Fruit fly (Drosophila melanogaster) whole organism, pupa: Measurements from ENCODE around the gene CG32320.
"Not testable (repeated sequence)": the region's sequence is repeated elsewhere in the genome, so short reads cannot be mapped to it uniquely, and the experiment has no call there.

Source experiments
- CG10348 ChIP-seq: fragments of 200-800 bp; sonication (Bioruptor generic); IDR thresholded peaks from 2 replicates; pipeline ENCODE4 v1.3.6; 2022; ENCODE audit warnings: missing biosample characterization, missing genetic modification characterization
- CG12605 ChIP-seq: fragments of 200-800 bp; sonication (Bioruptor generic); IDR thresholded peaks from 2 replicates; pipeline ENCODE4 v1.3.6; 2022; ENCODE audit warnings: missing biosample characterization, missing genetic modification characterization
- CG13204 ChIP-seq: fragments of 200-800 bp; sonication (Bioruptor generic); optimal IDR thresholded peaks from 2 replicates; lab custom pipeline; 2018; ENCODE audit warnings: missing biosample characterization, mild to moderate bottlenecking, missing genetic modification characterization, moderate library complexity
- CG14655 ChIP-seq: fragments of 200-800 bp; sonication (Bioruptor generic); optimal IDR thresholded peaks from 3 replicates; lab custom pipeline; 2017; ENCODE audit warnings: mild to moderate bottlenecking, missing biosample characterization, missing genetic modification reagents, missing genetic modification characterization
- CG15710 ChIP-seq: fragments of 200-800 bp; sonication (Bioruptor generic); optimal IDR thresholded peaks from 2 replicates; lab custom pipeline; 2018; ENCODE audit warnings: missing biosample characterization, mild to moderate bottlenecking, missing genetic modification characterization, moderate library complexity
- CG17806 ChIP-seq: fragments of 200-800 bp; sonication (Bioruptor generic); optimal IDR thresholded peaks from 2 replicates; lab custom pipeline; 2018; ENCODE audit warnings: missing biosample characterization, mild to moderate bottlenecking, missing genetic modification characterization, moderate library complexity
- CG32121 ChIP-seq: fragments of 200-800 bp; sonication (Bioruptor generic); IDR thresholded peaks from 2 replicates; pipeline ENCODE4 v1.3.6; 2022; ENCODE audit warnings: missing biosample characterization, missing genetic modification characterization
- CG34367 ChIP-seq: fragments of 200-800 bp; sonication (Bioruptor generic); optimal IDR thresholded peaks from 2 replicates; lab custom pipeline; 2018; ENCODE audit warnings: missing biosample characterization, mild to moderate bottlenecking, missing genetic modification characterization
- CG4496 ChIP-seq: fragments of 200-800 bp; sonication (Bioruptor generic); IDR thresholded peaks from 3 replicates; pipeline ENCODE4 v1.3.6; 2022; ENCODE audit warnings: missing biosample characterization, missing genetic modification characterization
- CG8159 ChIP-seq: fragments of 200-800 bp; sonication (Bioruptor generic); optimal IDR thresholded peaks from 3 replicates; lab custom pipeline; 2018; ENCODE audit warnings: missing biosample characterization, mild to moderate bottlenecking, missing genetic modification characterization, moderate library complexity
- CG8301 ChIP-seq: fragments of 200-800 bp; sonication (Bioruptor generic); optimal IDR thresholded peaks from 2 replicates; lab custom pipeline; 2018; ENCODE audit warnings: missing biosample characterization, mild to moderate bottlenecking, missing genetic modification characterization
- CG9948 ChIP-seq: fragments of 200-800 bp; sonication (Bioruptor generic); optimal IDR thresholded peaks from 2 replicates; lab custom pipeline; 2018; ENCODE audit warnings: missing biosample characterization, mild to moderate bottlenecking, missing genetic modification characterization, moderate library complexity
- D1 ChIP-seq: fragments of 200-800 bp; sonication (Bioruptor generic); optimal IDR thresholded peaks from 2 replicates; lab custom pipeline; 2018; ENCODE audit warnings: missing biosample characterization, mild to moderate bottlenecking, missing genetic modification characterization, moderate library complexity
- EcR ChIP-seq: fragments of 200-800 bp; sonication (Bioruptor generic); optimal IDR thresholded peaks from 3 replicates; lab custom pipeline; 2019; ENCODE audit warnings: missing biosample characterization, missing genetic modification characterization, mild to moderate bottlenecking, moderate library complexity, missing genetic modification reagents
- Ets98B ChIP-seq: fragments of 200-800 bp; sonication (Bioruptor generic); IDR thresholded peaks from 2 replicates; pipeline ENCODE4 v1.3.6; 2022; ENCODE audit warnings: missing biosample characterization, missing genetic modification characterization
- Pif1A ChIP-seq: fragments of 200-800 bp; sonication (Bioruptor generic); optimal IDR thresholded peaks from 3 replicates; lab custom pipeline; 2016; ENCODE audit warnings: missing biosample characterization, missing genetic modification characterization
- Pif1B ChIP-seq: fragments of 200-800 bp; sonication (Bioruptor generic); optimal IDR thresholded peaks from 3 replicates; lab custom pipeline; 2016; ENCODE audit warnings: missing biosample characterization, missing genetic modification characterization
- Snoo ChIP-seq: fragments of 200-800 bp; sonication (Bioruptor generic); optimal IDR thresholded peaks from 3 replicates; lab custom pipeline; 2017; ENCODE audit warnings: missing biosample characterization, mild to moderate bottlenecking, missing genetic modification characterization, inconsistent platforms
- fd96Ca ChIP-seq: fragments of 200-800 bp; sonication (Bioruptor generic); IDR thresholded peaks from 3 replicates; pipeline ENCODE4 v1.3.6; 2022; ENCODE audit warnings: missing biosample characterization, missing genetic modification characterization
- gl ChIP-seq: fragments of 200-800 bp; sonication (Bioruptor generic); optimal IDR thresholded peaks from 2 replicates; lab custom pipeline; 2018; ENCODE audit warnings: missing biosample characterization, mild to moderate bottlenecking, missing genetic modification characterization
- rn ChIP-seq: fragments of 200-800 bp; sonication (Bioruptor generic); IDR thresholded peaks from 2 replicates; pipeline ENCODE4 v1.3.6; 2022; ENCODE audit warnings: missing biosample characterization, missing genetic modification characterization

CG32320 gene

dm6 chr3L:1398286-1398685 is at the start of gene CG32320:
TSS of gene CG32320 (plus strand) at chr3L:1398586.
- TF ChIP-seq CG34367; CG15710 (tag; lab: Kevin White, UChicago); EcR (GFP tag; lab: Kevin White, UChicago): not testable (repeated sequence)

DNA sequence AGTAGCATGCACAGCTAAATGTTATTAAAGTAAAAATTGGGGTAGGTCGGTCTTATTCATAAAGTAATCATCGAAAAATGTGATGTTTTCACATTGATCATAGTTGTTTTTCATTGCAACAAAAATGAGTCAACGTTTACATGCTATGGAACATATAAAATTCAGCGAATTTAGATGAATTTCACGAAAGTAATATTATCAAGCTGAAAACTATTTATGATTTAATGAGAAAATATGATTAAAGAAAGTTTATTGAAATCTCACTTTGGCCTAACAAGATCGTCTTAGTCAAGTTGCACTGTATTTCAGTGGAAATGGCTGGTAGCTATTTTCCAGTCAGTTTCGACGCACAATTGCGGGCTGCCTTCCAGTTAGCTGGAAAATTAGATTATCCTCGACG is 49.5 kb upstream of the CG32320 start:
- no peak for TF ChIP-seq fd96Ca (GFP tag; lab: Robert Waterston, UW)

DNA sequence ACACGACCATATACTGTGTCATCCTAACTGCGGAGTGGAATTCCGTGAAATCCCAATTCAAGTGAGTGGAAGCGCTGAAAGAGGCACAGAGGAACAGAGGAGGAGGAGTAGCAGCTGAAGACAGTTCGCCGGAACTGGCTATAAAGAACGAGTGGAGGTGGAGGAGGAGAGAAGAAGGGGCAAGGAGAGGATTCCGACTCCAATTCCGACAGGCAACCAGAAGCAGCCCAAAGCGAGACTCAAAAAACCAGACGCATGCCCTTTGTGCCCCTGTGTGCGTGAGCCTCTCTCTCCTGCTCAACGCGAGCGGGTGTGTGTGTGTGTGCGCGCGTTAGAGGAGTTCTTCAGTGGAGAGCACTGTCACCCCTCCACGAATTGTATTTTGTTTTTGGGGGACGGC is 49.0 kb upstream of the CG32320 start:
- no peak for TF ChIP-seq CG10348
- TF ChIP-seq CG14655: no peak
- TF ChIP-seq CG13204: no peak
- no peak for TF ChIP-seq Snoo
- TF ChIP-seq fd96Ca (GFP tag; lab: Robert Waterston, UW): peak; percentile 26; the same call in 1 of the 3 replicates
- TF ChIP-seq Pif1B (GFP tag; lab: Kevin White, UChicago): no peak
- no peak for TF ChIP-seq CG8301
- no peak for TF ChIP-seq CG34367
- TF ChIP-seq CG32121 (GFP tag; lab: Robert Waterston, UW): no peak
- no peak for TF ChIP-seq Ets98B (GFP tag; lab: Robert Waterston, UW)
- no peak for TF ChIP-seq EcR (GFP tag; lab: Kevin White, UChicago)
- no peak for TF ChIP-seq CG12605 (GFP tag; lab: Robert Waterston, UW)
- TF ChIP-seq rn (GFP tag; lab: Robert Waterston, UW): no peak
- TF ChIP-seq CG4496 (GFP tag; lab: Robert Waterston, UW): 0 out of 3 replicates have a peak, but pooled peaks have one; percentile 7

dm6 chr3L:1349942-1350923 is 48.2 kb upstream of the CG32320 start:
- TF ChIP-seq Pif1A (GFP tag; lab: Kevin White, UChicago) (peak; percentile 36), rn (GFP tag; lab: Robert Waterston, UW) (no peak), EcR (GFP tag; lab: Kevin White, UChicago) (no peak), CG10348 (no peak), gl (tag; lab: Kevin White, UChicago) (no peak), CG9948 (no peak), CG15710 (tag; lab: Kevin White, UChicago) (peak; percentile 24), Ets98B (GFP tag; lab: Robert Waterston, UW) (peak; percentile 40; the same call in 1 of the 2 replicates), CG13204 (no peak), CG32121 (GFP tag; lab: Robert Waterston, UW) (no peak), CG4496 (GFP tag; lab: Robert Waterston, UW) (no peak), CG14655 (no peak), Pif1B (GFP tag; lab: Kevin White, UChicago) (no peak), CG17806 (tag; lab: Kevin White, UChicago) (peak; percentile 4), CG34367 (no peak), Snoo (peak; percentile 28), CG8159 (peak; percentile 41)

- TF ChIP-seq CG12605 (GFP tag; lab: Robert Waterston, UW): no peak
- TF ChIP-seq CG10348: no peak
- no peak for TF ChIP-seq CG13204
- TF ChIP-seq Snoo: no peak
- TF ChIP-seq fd96Ca (GFP tag; lab: Robert Waterston, UW): no peak
- TF ChIP-seq CG4496 (GFP tag; lab: Robert Waterston, UW): no peak
- TF ChIP-seq CG8159: no peak
- TF ChIP-seq EcR (GFP tag; lab: Kevin White, UChicago): no peak
- no peak for TF ChIP-seq CG9948
- TF ChIP-seq D1: no peak
- TF ChIP-seq CG34367: no peak
- TF ChIP-seq Pif1B (GFP tag; lab: Kevin White, UChicago): no peak
- TF ChIP-seq Ets98B (GFP tag; lab: Robert Waterston, UW): no peak
- TF ChIP-seq CG17806 (tag; lab: Kevin White, UChicago): no peak
- TF ChIP-seq CG8301: no peak
- TF ChIP-seq CG15710 (tag; lab: Kevin White, UChicago): no peak
- no peak for TF ChIP-seq CG32121 (GFP tag; lab: Robert Waterston, UW)
- no peak for TF ChIP-seq CG14655
These were observed 47.5 kb upstream of the CG32320 start, which contains the start of gene CG9166 for dm6 chr3L:1350924-1351215. TSS of gene CG9166 (plus strand) at chr3L:1351116.

- TF ChIP-seq CG14655: no peak
- no peak for TF ChIP-seq CG15710 (tag; lab: Kevin White, UChicago)
- peak; percentile 31 for TF ChIP-seq EcR (GFP tag; lab: Kevin White, UChicago)
- 0 out of 3 replicates have a peak, but pooled peaks have one; percentile 3 for TF ChIP-seq fd96Ca (GFP tag; lab: Robert Waterston, UW)
- no peak for TF ChIP-seq CG13204
- peak; percentile 32 for TF ChIP-seq D1
- 0 out of 2 replicates have a peak, but pooled peaks have one; percentile 19 for TF ChIP-seq Ets98B (GFP tag; lab: Robert Waterston, UW)
- TF ChIP-seq CG4496 (GFP tag; lab: Robert Waterston, UW): 0 out of 3 replicates have a peak, but pooled peaks have one; percentile 10
These were observed 46.3 kb upstream of the CG32320 start for dm6 chr3L:1352065-1352464.
